Worm (Caenorhabditis elegans): ENCODE data around the gene ztf-9.
A peak's percentile ranks its signal among the peaks of the same experiment; 100 is the strongest.

Gene ztf-9

ce11 chrV:9692109-9692581, at the start of gene ztf-9:
Gene ztf-9, minus strand, starts transcription at chrV:9692159.
- TF ChIP-seq ceh-83 (GFP tag; optimal IDR thresholded peaks at IDR 0.05) (no peak), elt-3 (tag; optimal IDR thresholded peaks at IDR 0.05) (no peak), nhr-237 (tag; optimal IDR thresholded peaks at IDR 0.05) (peak; percentile 10), nhr-28 (tag; optimal IDR thresholded peaks at IDR 0.05) (no peak), pha-4 (tag; optimal IDR thresholded peaks at IDR 0.05) (no peak), lsy-2 (tag; optimal IDR thresholded peaks at IDR 0.05) (peak; percentile 28), mep-1 (tag; optimal IDR thresholded peaks at IDR 0.05) (peak; percentile 45), nhr-2 (tag; optimal IDR thresholded peaks at IDR 0.05) (no peak), ces-1 (GFP tag; optimal IDR thresholded peaks at IDR 0.05) (peak; percentile 17), M03D4.4 (tag; optimal IDR thresholded peaks at IDR 0.05) (peak; percentile 36), unc-39 (tag; optimal IDR thresholded peaks at IDR 0.05) (no peak), bed-3 (GFP tag; optimal IDR thresholded peaks at IDR 0.05) (no peak), snpc-4 (tag; optimal IDR thresholded peaks at IDR 0.05) (no peak), lin-32 (GFP tag; optimal IDR thresholded peaks at IDR 0.05) (no peak), blmp-1 (tag; optimal IDR thresholded peaks at IDR 0.05) (peak; percentile 85), nhr-12 (tag; optimal IDR thresholded peaks at IDR 0.05) (no peak), lin-13 (tag; optimal IDR thresholded peaks at IDR 0.05) (peak; percentile 27), drap-1 (GFP tag; optimal IDR thresholded peaks at IDR 0.05) (peak; percentile 54), sptf-1 (tag; optimal IDR thresholded peaks at IDR 0.05) (peak; percentile 62), hlh-1 (tag; optimal IDR thresholded peaks at IDR 0.05) (peak; percentile 25), elt-1 (tag; optimal IDR thresholded peaks at IDR 0.05; ENCODE audit: borderline replicate concordance, insufficient read depth) (no peak), ztf-11 (tag; optimal IDR thresholded peaks at IDR 0.05) (no peak), ham-2 (GFP tag; optimal IDR thresholded peaks at IDR 0.05) (peak; percentile 15), cnd-1 (tag; optimal IDR thresholded peaks at IDR 0.05) (peak; percentile 4), ceh-39 (tag; optimal IDR thresholded peaks at IDR 0.05) (no peak), nhr-76 (tag; optimal IDR thresholded peaks at IDR 0.05) (no peak), flh-1 (GFP tag; optimal IDR thresholded peaks at IDR 0.05) (no peak), zip-8 (tag; optimal IDR thresholded peaks at IDR 0.05) (no peak), unc-120 (tag; optimal IDR thresholded peaks at IDR 0.05; ENCODE audit: poor library complexity, severe bottlenecking) (peak; percentile 78), mls-2 (tag; optimal IDR thresholded peaks at IDR 0.05) (peak; percentile 59), unc-62 (GFP tag; optimal IDR thresholded peaks at IDR 0.05) (peak; percentile 16), mab-5 (tag; optimal IDR thresholded peaks at IDR 0.05) (no peak), sem-2 (GFP tag; optimal IDR thresholded peaks at IDR 0.05) (no peak)

DNA sequence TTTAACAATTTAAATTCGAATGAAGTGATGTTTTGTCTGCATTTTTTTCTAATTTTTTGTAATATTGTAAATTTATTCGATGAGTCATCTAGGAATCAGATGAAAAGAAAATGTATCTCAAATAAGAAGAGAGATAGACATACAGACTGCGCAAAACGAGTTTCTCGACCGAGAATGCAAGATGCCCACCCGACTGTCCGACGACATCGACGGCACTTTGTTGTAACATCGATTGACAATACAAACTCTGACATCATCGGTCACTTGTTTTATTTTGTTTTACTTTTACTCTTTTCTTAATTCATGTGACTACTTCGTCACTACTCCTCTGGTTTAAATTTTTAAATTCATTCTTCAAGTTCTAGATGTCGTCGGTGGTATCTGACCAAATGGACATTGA, 48.9 kb upstream of the ztf-9 start, which contains the start of gene sta-2:
sta-2 (plus strand) TSS at position 349 of the 400 bp plus-strand sequence.
- TF ChIP-seq ztf-11 (tag; optimal IDR thresholded peaks at IDR 0.05) (no peak), sptf-1 (tag; optimal IDR thresholded peaks at IDR 0.05) (no peak), ceh-39 (tag; optimal IDR thresholded peaks at IDR 0.05) (no peak), nhr-12 (tag; optimal IDR thresholded peaks at IDR 0.05) (no peak), lsy-2 (tag; optimal IDR thresholded peaks at IDR 0.05) (no peak)

- TF ChIP-seq sem-2 (GFP tag; optimal IDR thresholded peaks at IDR 0.05) (no peak), tbx-8 (GFP tag; optimal IDR thresholded peaks at IDR 0.05) (no peak), sptf-1 (tag; optimal IDR thresholded peaks at IDR 0.05) (no peak), pha-4 (tag; optimal IDR thresholded peaks at IDR 0.05) (no peak), mab-5 (tag; optimal IDR thresholded peaks at IDR 0.05) (no peak), hlh-1 (tag; optimal IDR thresholded peaks at IDR 0.05) (no peak), M03D4.4 (tag; optimal IDR thresholded peaks at IDR 0.05) (no peak), blmp-1 (tag; optimal IDR thresholded peaks at IDR 0.05) (no peak), zip-8 (tag; optimal IDR thresholded peaks at IDR 0.05) (no peak), flh-1 (GFP tag; optimal IDR thresholded peaks at IDR 0.05) (no peak), nhr-12 (tag; optimal IDR thresholded peaks at IDR 0.05) (no peak), cnd-1 (tag; optimal IDR thresholded peaks at IDR 0.05) (no peak), nhr-76 (tag; optimal IDR thresholded peaks at IDR 0.05) (no peak), nhr-2 (tag; optimal IDR thresholded peaks at IDR 0.05) (no peak), ceh-39 (tag; optimal IDR thresholded peaks at IDR 0.05) (no peak)
Measured at ce11 chrV:9739402-9739801, 47.4 kb upstream of the ztf-9 start, which contains the start of gene marc-1. Gene marc-1, plus strand, starts transcription at chrV:9739702.

Measured in whole organism, mixed stage, embryonic.